Fruit fly (Drosophila melanogaster) whole organism, prepupa: ENCODE data around the gene CG31156.

Source experiments
- CG10669 ChIP-seq: fragments of 200-800 bp; sonication (Bioruptor generic); optimal IDR thresholded peaks from 3 replicates; lab custom pipeline; 2018; ENCODE audit warnings: missing biosample characterization, mild to moderate bottlenecking, missing genetic modification characterization, moderate library complexity
- CG11294 ChIP-seq: fragments of 200-800 bp; sonication (Bioruptor generic); IDR thresholded peaks from 2 replicates; pipeline ENCODE4 v1.3.6; 2022; ENCODE audit warnings: missing biosample characterization, missing genetic modification characterization
- CG11762 ChIP-seq: fragments of 200-800 bp; sonication (Bioruptor generic); optimal IDR thresholded peaks from 3 replicates; lab custom pipeline; 2016; ENCODE audit warnings: missing biosample characterization, missing genetic modification characterization; ENCODE audit not compliant: insufficient read depth
- CG11902 ChIP-seq: fragments of 200-800 bp; sonication (Bioruptor generic); optimal IDR thresholded peaks from 3 replicates; lab custom pipeline; 2016; ENCODE audit warnings: missing biosample characterization, missing genetic modification characterization
- CG1621 ChIP-seq: fragments of 200-800 bp; sonication (Bioruptor generic); optimal IDR thresholded peaks from 3 replicates; lab custom pipeline; 2018; ENCODE audit warnings: missing biosample characterization, mild to moderate bottlenecking, missing genetic modification characterization
- CG16779 ChIP-seq: fragments of 200-800 bp; sonication (Bioruptor generic); optimal IDR thresholded peaks from 3 replicates; lab custom pipeline; 2017; ENCODE audit warnings: missing biosample characterization, mild to moderate bottlenecking, missing genetic modification characterization
- CG31627 ChIP-seq: fragments of 200-800 bp; sonication (Bioruptor generic); optimal IDR thresholded peaks from 3 replicates; lab custom pipeline; 2016; ENCODE audit warnings: missing biosample characterization, missing genetic modification characterization
- CG32006 ChIP-seq: fragments of 200-800 bp; sonication (Bioruptor generic); optimal IDR thresholded peaks from 3 replicates; lab custom pipeline; 2017; ENCODE audit warnings: missing biosample characterization, mild to moderate bottlenecking, missing genetic modification characterization
- CG34406 ChIP-seq: fragments of 200-800 bp; sonication (Bioruptor generic); optimal IDR thresholded peaks from 3 replicates; lab custom pipeline; 2016; ENCODE audit warnings: missing biosample characterization, missing genetic modification characterization
- CG3919 ChIP-seq: fragments of 200-800 bp; sonication (Bioruptor generic); optimal IDR thresholded peaks from 3 replicates; lab custom pipeline; 2016; ENCODE audit warnings: missing biosample characterization, missing genetic modification characterization
- CG6276 ChIP-seq: fragments of 200-800 bp; sonication (Bioruptor generic); optimal IDR thresholded peaks from 2 replicates; lab custom pipeline; 2017; ENCODE audit warnings: missing biosample characterization, mild to moderate bottlenecking, missing genetic modification characterization
- CG6792 ChIP-seq: fragments of 200-800 bp; sonication (Bioruptor generic); optimal IDR thresholded peaks from 3 replicates; lab custom pipeline; 2016; ENCODE audit warnings: missing biosample characterization, missing genetic modification characterization
- CG7368 ChIP-seq: fragments of 200-800 bp; sonication (Bioruptor generic); optimal IDR thresholded peaks from 3 replicates; lab custom pipeline; 2016; ENCODE audit warnings: missing biosample characterization, missing genetic modification characterization
- CG8319 ChIP-seq: fragments of 200-800 bp; sonication (Bioruptor generic); optimal IDR thresholded peaks from 3 replicates; lab custom pipeline; 2016; ENCODE audit warnings: missing biosample characterization, missing genetic modification characterization
- CG8632 ChIP-seq: fragments of 200-800 bp; sonication (Bioruptor generic); optimal IDR thresholded peaks from 3 replicates; lab custom pipeline; 2016; ENCODE audit warnings: missing biosample characterization, missing genetic modification characterization
- Eip78C ChIP-seq: fragments of 200-800 bp; sonication (Bioruptor generic); peaks from one replicate; lab custom pipeline; 2016; ENCODE audit warnings: missing biosample characterization, missing genetic modification characterization
- Eip93F ChIP-seq: fragments of 200-800 bp; sonication (Bioruptor generic); optimal IDR thresholded peaks from 2 replicates; lab custom pipeline; 2016; ENCODE audit warnings: missing biosample characterization, mild to moderate bottlenecking, missing genetic modification characterization
- Gug ChIP-seq: fragments of 200-800 bp; sonication (Bioruptor generic); IDR thresholded peaks from 2 replicates; pipeline ENCODE4 v1.3.6; 2022; ENCODE audit warnings: missing biosample characterization, missing genetic modification characterization
- Hr38 ChIP-seq: sonication (Bioruptor generic); optimal IDR thresholded peaks from 2 replicates; lab custom pipeline; 2016; ENCODE audit warnings: missing biosample characterization, missing genetic modification characterization
- Hr39 ChIP-seq: fragments of 200-800 bp; sonication (Bioruptor generic); optimal IDR thresholded peaks from 2 replicates; lab custom pipeline; 2016; ENCODE audit warnings: missing biosample characterization, missing genetic modification characterization
- Lpt ChIP-seq: fragments of 200-800 bp; sonication (Bioruptor generic); optimal IDR thresholded peaks from 3 replicates; lab custom pipeline; 2016; ENCODE audit warnings: missing biosample characterization, missing genetic modification characterization
- Met ChIP-seq: fragments of 200-800 bp; sonication (Bioruptor generic); optimal IDR thresholded peaks from 3 replicates; lab custom pipeline; 2016; ENCODE audit warnings: missing biosample characterization, missing genetic modification characterization
- Smox ChIP-seq: fragments of 200-800 bp; sonication (Bioruptor generic); optimal IDR thresholded peaks from 3 replicates; lab custom pipeline; 2016; ENCODE audit warnings: missing biosample characterization, missing genetic modification characterization
- Sox102F ChIP-seq: fragments of 200-800 bp; sonication (Bioruptor generic); optimal IDR thresholded peaks from 2 replicates; lab custom pipeline; 2016; ENCODE audit warnings: missing biosample characterization, mild to moderate bottlenecking, missing genetic modification characterization
- Sox14 ChIP-seq: fragments of 200-800 bp; sonication (Bioruptor generic); optimal IDR thresholded peaks from 3 replicates; lab custom pipeline; 2016; ENCODE audit warnings: missing biosample characterization, missing genetic modification characterization
- achi ChIP-seq: fragments of 200-800 bp; sonication (Bioruptor generic); optimal IDR thresholded peaks from 3 replicates; lab custom pipeline; 2016; ENCODE audit warnings: missing biosample characterization, missing genetic modification characterization
- dac ChIP-seq: fragments of 200-800 bp; sonication (Bioruptor generic); optimal IDR thresholded peaks from 2 replicates; lab custom pipeline; 2017; ENCODE audit warnings: missing biosample characterization, mild to moderate bottlenecking, missing genetic modification characterization
- dsx ChIP-seq: fragments of 200-800 bp; optimal IDR thresholded peaks from 3 replicates; lab custom pipeline; 2019; ENCODE audit warnings: missing biosample characterization, mild to moderate bottlenecking, missing genetic modification characterization, moderate library complexity; ENCODE audit not compliant: poor library complexity, severe bottlenecking
- esn ChIP-seq: fragments of 200-800 bp; sonication (Bioruptor generic); optimal IDR thresholded peaks from 2 replicates; lab custom pipeline; 2016; ENCODE audit warnings: missing biosample characterization, mild to moderate bottlenecking, missing genetic modification characterization, moderate library complexity
- fd85E ChIP-seq: fragments of 200-800 bp; sonication (Bioruptor generic); optimal IDR thresholded peaks from 3 replicates; lab custom pipeline; 2016; ENCODE audit warnings: missing biosample characterization, missing genetic modification characterization
- fkh ChIP-seq: fragments of 200-800 bp; sonication (Bioruptor generic); optimal IDR thresholded peaks from 3 replicates; lab custom pipeline; 2017; ENCODE audit warnings: missing biosample characterization, mild to moderate bottlenecking, missing genetic modification characterization, moderate library complexity
- lz ChIP-seq: fragments of 200-800 bp; sonication (Bioruptor generic); optimal IDR thresholded peaks from 3 replicates; lab custom pipeline; 2016; ENCODE audit warnings: missing biosample characterization, missing genetic modification characterization
- salr ChIP-seq, 2 experiments: fragments of 200-800 bp; sonication (Bioruptor generic); optimal IDR thresholded peaks; 3 replicates each; lab custom pipeline; 2016 to 2018; ENCODE audit warnings: missing biosample characterization in 2 of 2, missing genetic modification characterization in 2 of 2, mild to moderate bottlenecking in 1 of 2
- spab ChIP-seq: fragments of 200-800 bp; sonication (Bioruptor generic); optimal IDR thresholded peaks from 2 replicates; lab custom pipeline; 2017; ENCODE audit warnings: missing biosample characterization, mild to moderate bottlenecking, missing genetic modification characterization, missing genetic modification reagents
- ss ChIP-seq, 2 experiments: fragments of 200-800 bp; sonication (Bioruptor generic); optimal IDR thresholded peaks; 2 replicates in 1 of 2; 3 replicates in 1 of 2; lab custom pipeline; 2017 to 2018; ENCODE audit warnings: mild to moderate bottlenecking in 2 of 2, missing biosample characterization in 2 of 2, missing genetic modification characterization in 2 of 2, moderate library complexity in 1 of 2
- svp ChIP-seq: fragments of 200-800 bp; sonication (Bioruptor generic); peaks from one replicate; lab custom pipeline; 2016; ENCODE audit warnings: missing biosample characterization, missing genetic modification characterization
- topi ChIP-seq: fragments of 200-800 bp; sonication (Bioruptor generic); optimal IDR thresholded peaks from 3 replicates; lab custom pipeline; 2016; ENCODE audit warnings: missing biosample characterization, missing genetic modification characterization

The CG31156 gene

DNA sequence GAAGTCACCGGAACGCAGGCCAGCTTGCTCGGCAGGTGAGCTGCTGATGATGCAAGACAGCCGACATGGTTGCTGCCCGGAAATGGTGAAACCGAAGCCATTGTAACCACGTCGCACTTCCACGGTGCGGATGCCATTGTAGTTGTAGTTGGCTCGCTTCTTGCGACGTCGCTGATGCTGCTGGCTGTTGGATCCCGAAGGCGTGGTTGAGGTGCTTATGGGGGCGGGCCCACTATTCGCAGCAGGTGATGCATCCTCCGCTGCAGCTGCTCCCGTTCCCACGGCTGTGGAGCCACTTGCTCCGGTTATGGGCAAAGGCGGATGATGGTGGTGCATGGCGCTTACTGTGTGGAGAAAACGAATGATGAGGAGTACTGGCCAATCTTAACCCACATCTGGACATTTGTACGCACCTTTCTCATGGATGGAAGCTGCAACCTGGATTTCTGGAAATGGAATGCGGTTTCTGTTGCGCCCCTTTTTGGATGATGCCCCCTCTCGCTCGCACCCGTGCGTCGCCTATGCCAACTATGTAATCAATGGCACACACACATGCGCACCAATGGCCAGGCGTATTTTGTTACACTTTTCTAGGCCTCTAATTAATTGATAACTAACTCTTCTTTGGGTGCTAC is 25.3 kb upstream of the CG31156 start:
- TF ChIP-seq salr (GFP tag; optimal IDR thresholded peaks at IDR 0.05; lab: Kevin White, UChicago) (no peak), Hr39 (GFP tag; lab: Kevin White, UChicago) (no peak), Gug (GFP tag; lab: Robert Waterston, UW) (no peak), fd85E (no peak), topi (GFP tag; lab: Kevin White, UChicago) (no peak), CG6792 (GFP tag; lab: Kevin White, UChicago) (no peak), CG11294 (GFP tag; lab: Robert Waterston, UW) (no peak), ss (GFP tag; optimal IDR thresholded peaks at IDR 0.05; lab: Kevin White, UChicago) (no peak), CG8319 (GFP tag; lab: Kevin White, UChicago) (no peak), CG8632 (no peak), CG3919 (GFP tag; lab: Kevin White, UChicago) (no peak), svp (GFP tag; lab: Kevin White, UChicago) (no peak), dsx (no peak), Sox102F (GFP tag; lab: Kevin White, UChicago) (no peak), dac (no peak)
- TF ChIP-seq, all 60 proteins: peak for 0

DNA sequence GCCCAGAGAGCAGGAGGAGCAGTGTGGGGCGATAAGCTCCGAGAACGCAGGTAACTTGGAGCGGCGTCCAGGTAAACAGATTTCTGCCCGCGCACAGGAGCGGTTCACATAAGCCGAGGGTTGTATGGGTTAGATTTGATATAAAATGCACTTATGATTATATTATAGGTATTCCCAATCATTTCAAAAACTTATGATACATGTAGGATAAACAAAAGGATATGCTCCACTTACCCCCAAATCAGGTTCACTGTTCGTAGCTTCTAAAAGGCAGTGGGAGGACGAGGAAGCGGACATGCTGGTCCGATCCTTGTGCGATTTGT is 23.1 kb upstream of the CG31156 start:
- no peak for TF ChIP-seq CG6276 (GFP tag; lab: Kevin White, UChicago)
- no peak for TF ChIP-seq Sox102F (GFP tag; lab: Kevin White, UChicago)
- TF ChIP-seq CG32006 (GFP tag; lab: Kevin White, UChicago) = no peak
- TF ChIP-seq CG11762 (GFP tag; lab: Kevin White, UChicago) = no peak
- TF ChIP-seq CG31627 (GFP tag; lab: Kevin White, UChicago) = peak; percentile 30
- no peak for TF ChIP-seq CG7368 (GFP tag; lab: Kevin White, UChicago)
- TF ChIP-seq lz (GFP tag; lab: Kevin White, UChicago) = peak; percentile 10
- no peak for TF ChIP-seq Lpt (GFP tag; lab: Kevin White, UChicago)
- peak; percentile 74 for TF ChIP-seq Sox14 (GFP tag; lab: Kevin White, UChicago)
- TF ChIP-seq Eip93F (GFP tag; lab: Kevin White, UChicago) = no peak
- TF ChIP-seq CG3919 (GFP tag; lab: Kevin White, UChicago) = no peak
- no peak for TF ChIP-seq Gug (GFP tag; lab: Robert Waterston, UW)
- peak; percentile 63 for TF ChIP-seq CG11902
- TF ChIP-seq Met = peak; percentile 35
- TF ChIP-seq CG8632 = no peak
- no peak for TF ChIP-seq CG6792 (GFP tag; lab: Kevin White, UChicago)
- no peak for TF ChIP-seq CG1621
- no peak for TF ChIP-seq CG10669 (GFP tag; lab: Kevin White, UChicago)
- TF ChIP-seq achi = no peak
- TF ChIP-seq CG16779 (tag; lab: Kevin White, UChicago) = no peak
- no peak for TF ChIP-seq Hr38
- no peak for TF ChIP-seq CG8319 (GFP tag; lab: Kevin White, UChicago)
- peak; percentile 30 for TF ChIP-seq Smox (GFP tag; lab: Kevin White, UChicago)
- TF ChIP-seq Hr39 (GFP tag; lab: Kevin White, UChicago) = peak; percentile 30
- TF ChIP-seq Eip78C (GFP tag; lab: Kevin White, UChicago) = no peak
- no peak for TF ChIP-seq CG34406 (GFP tag; lab: Kevin White, UChicago)
- no peak for TF ChIP-seq fd85E
- TF ChIP-seq esn = peak; percentile 4
- TF ChIP-seq dac = no peak
- peak; percentile 12 for TF ChIP-seq fkh (GFP tag; lab: Kevin White, UChicago)
- peak; percentile 16 for TF ChIP-seq topi (GFP tag; lab: Kevin White, UChicago)
- TF ChIP-seq ss (GFP tag; optimal IDR thresholded peaks at IDR 0.05; lab: Kevin White, UChicago) = no peak
- no peak for TF ChIP-seq spab (GFP tag; lab: Kevin White, UChicago)
- no peak for TF ChIP-seq dsx
